Fruit fly (Drosophila melanogaster) whole organism, embryonic: Measurements from ENCODE around the gene CG13384.
A peak's percentile ranks its signal among the peaks of the same experiment; 100 is the strongest.

ENCODE experiments used
- Asciz ChIP-seq: fragments of 200-800 bp; sonication (Bioruptor generic); optimal IDR thresholded peaks from 2 replicates; lab custom pipeline; 2017; ENCODE audit warnings: missing biosample characterization, mild to moderate bottlenecking, missing genetic modification characterization, missing genetic modification reagents
- Atf3 ChIP-seq: fragments of 200-800 bp; sonication (Bioruptor generic); optimal IDR thresholded peaks from 3 replicates; lab custom pipeline; 2016; ENCODE audit warnings: missing biosample characterization, missing genetic modification characterization
- B-H1 ChIP-seq: fragments of 200-800 bp; sonication (Bioruptor generic); IDR thresholded peaks from 3 replicates; pipeline ENCODE4 v1.3.6; 2022; ENCODE audit warnings: missing biosample characterization, missing genetic modification characterization
- CG10366 ChIP-seq: fragments of 200-800 bp; sonication (Bioruptor generic); IDR thresholded peaks from 2 replicates; pipeline ENCODE4 v1.3.6; 2022; ENCODE audit warnings: missing biosample characterization, missing genetic modification characterization
- CG10431 ChIP-seq: fragments of 200-800 bp; sonication (Bioruptor generic); optimal IDR thresholded peaks from 3 replicates; lab custom pipeline; 2018; ENCODE audit warnings: missing biosample characterization, mild to moderate bottlenecking, missing genetic modification characterization
- CG11085 ChIP-seq: fragments of 200-800 bp; sonication (Bioruptor generic); IDR thresholded peaks from 2 replicates; pipeline ENCODE4 v1.3.6; 2022; ENCODE audit warnings: missing biosample characterization, missing genetic modification characterization
- CG1233 ChIP-seq: fragments of 200-800 bp; sonication (Bioruptor generic); optimal IDR thresholded peaks from 4 replicates; lab custom pipeline; 2018; ENCODE audit warnings: missing biosample characterization, mild to moderate bottlenecking, missing genetic modification characterization
- CG12659 ChIP-seq: fragments of 200-800 bp; sonication (Bioruptor generic); optimal IDR thresholded peaks from 3 replicates; lab custom pipeline; 2017; ENCODE audit warnings: mild to moderate bottlenecking, missing biosample characterization, missing genetic modification reagents, missing genetic modification characterization
- CG14667 ChIP-seq: fragments of 200-800 bp; sonication (Bioruptor generic); IDR thresholded peaks from 2 replicates; pipeline ENCODE4 v1.3.6; 2022; ENCODE audit warnings: missing biosample characterization, missing genetic modification characterization
- CG14860 ChIP-seq: fragments of 200-800 bp; sonication (Bioruptor generic); IDR thresholded peaks from 3 replicates; pipeline ENCODE4 v1.3.6; 2022; ENCODE audit warnings: missing biosample characterization, missing genetic modification characterization; ENCODE audit not compliant: partially characterized antibody
- CG15073 ChIP-seq: fragments of 200-800 bp; sonication (Bioruptor generic); optimal IDR thresholded peaks from 2 replicates; lab custom pipeline; 2016; ENCODE audit warnings: missing biosample characterization, missing genetic modification characterization
- CG17361 ChIP-seq: fragments of 200-800 bp; sonication (Bioruptor generic); IDR thresholded peaks from 3 replicates; pipeline ENCODE4 v1.3.6; 2022; ENCODE audit warnings: missing biosample characterization, missing genetic modification characterization
- CG17912 ChIP-seq: fragments of 200-800 bp; sonication (Bioruptor generic); optimal IDR thresholded peaks from 2 replicates; lab custom pipeline; 2018; ENCODE audit warnings: missing biosample characterization, mild to moderate bottlenecking, missing genetic modification characterization
- CG18262 ChIP-seq: fragments of 200-800 bp; optimal IDR thresholded peaks from 3 replicates; lab custom pipeline; 2019; ENCODE audit warnings: missing biosample characterization, mild to moderate bottlenecking, missing genetic modification characterization, moderate library complexity
- CG2129 ChIP-seq: fragments of 200-800 bp; sonication (Bioruptor generic); IDR thresholded peaks from 2 replicates; pipeline ENCODE4 v1.3.6; 2022; ENCODE audit warnings: missing biosample characterization, missing genetic modification characterization; ENCODE audit not compliant: partially characterized antibody
- CG2202 ChIP-seq: fragments of 200-800 bp; sonication (Bioruptor generic); optimal IDR thresholded peaks from 2 replicates; lab custom pipeline; 2018; ENCODE audit warnings: missing biosample characterization, mild to moderate bottlenecking, missing genetic modification characterization
- CG31224 ChIP-seq: fragments of 200-800 bp; sonication (Bioruptor generic); IDR thresholded peaks from 2 replicates; pipeline ENCODE4 v1.3.6; 2022; ENCODE audit warnings: missing biosample characterization, missing genetic modification characterization
- CG32772 ChIP-seq: fragments of 200-800 bp; sonication (Bioruptor generic); IDR thresholded peaks from 2 replicates; pipeline ENCODE4 v1.3.6; 2022; ENCODE audit warnings: missing biosample characterization, missing genetic modification characterization
- CG6765 ChIP-seq: fragments of 200-800 bp; sonication (Bioruptor generic); optimal IDR thresholded peaks from 3 replicates; lab custom pipeline; 2017; ENCODE audit warnings: missing biosample characterization, mild to moderate bottlenecking, missing genetic modification characterization
- CG8388 ChIP-seq: fragments of 200-800 bp; sonication (Bioruptor generic); optimal IDR thresholded peaks from 2 replicates; lab custom pipeline; 2019; ENCODE audit warnings: missing biosample characterization, mild to moderate bottlenecking, missing genetic modification characterization, moderate library complexity
- Chrac-16 ChIP-seq: fragments of 200-800 bp; sonication (Bioruptor generic); optimal IDR thresholded peaks from 3 replicates; lab custom pipeline; 2016; ENCODE audit warnings: missing biosample characterization, missing genetic modification characterization
- Dek ChIP-seq: fragments of 200-800 bp; sonication (Bioruptor generic); optimal IDR thresholded peaks from 3 replicates; lab custom pipeline; 2019; ENCODE audit warnings: missing biosample characterization, mild to moderate bottlenecking, missing genetic modification characterization, moderate library complexity
- Dip2 ChIP-seq: fragments of 200-800 bp; sonication (Bioruptor generic); IDR thresholded peaks from 2 replicates; pipeline ENCODE4 v1.3.6; 2022; ENCODE audit warnings: missing biosample characterization, missing genetic modification characterization
- Eip74EF ChIP-seq, 2 experiments: fragments of 200-800 bp in 1 of 2; fragments of >200 bp in 1 of 2; sonication (Bioruptor generic) in 1 of 2; optimal IDR thresholded peaks; 2 replicates each; lab custom pipeline; 2017 to 2019; ENCODE audit warnings: missing biosample characterization in 2 of 2, missing genetic modification characterization in 2 of 2, mild to moderate bottlenecking in 1 of 2, moderate library complexity in 1 of 2
- Hr78 ChIP-seq, 2 experiments: fragments of 200-800 bp in 1 of 2; fragments of >200 bp in 1 of 2; sonication (Bioruptor generic) in 1 of 2; optimal IDR thresholded peaks; 2 replicates each; lab custom pipeline; 2017 to 2019; ENCODE audit warnings: missing biosample characterization in 2 of 2, missing genetic modification characterization in 2 of 2, mild to moderate bottlenecking in 1 of 2, moderate library complexity in 1 of 2
- MESR4 ChIP-seq: fragments of 200-800 bp; sonication (Bioruptor generic); optimal IDR thresholded peaks from 2 replicates; lab custom pipeline; 2018; ENCODE audit warnings: missing biosample characterization, mild to moderate bottlenecking, missing genetic modification characterization, moderate library complexity
- Nf-YA ChIP-seq: fragments of 200-800 bp; sonication (Bioruptor generic); IDR thresholded peaks from 2 replicates; pipeline ENCODE4 v1.3.6; 2022; ENCODE audit warnings: missing biosample characterization, missing genetic modification characterization
- Nf-YC ChIP-seq: fragments of 200-800 bp; optimal IDR thresholded peaks from 3 replicates; lab custom pipeline; 2019; ENCODE audit warnings: missing biosample characterization, mild to moderate bottlenecking, missing genetic modification characterization, moderate library complexity
- PHDP ChIP-seq: fragments of 200-800 bp; sonication (Bioruptor generic); optimal IDR thresholded peaks from 3 replicates; lab custom pipeline; 2018; ENCODE audit warnings: missing biosample characterization, mild to moderate bottlenecking, missing genetic modification characterization, moderate library complexity
- Taf1 ChIP-seq: fragments of 200-800 bp; sonication (Bioruptor generic); IDR thresholded peaks from 2 replicates; pipeline ENCODE4 v1.3.6; 2022; ENCODE audit warnings: missing biosample characterization, missing genetic modification characterization
- aop ChIP-seq: fragments of 200-800 bp; sonication (Bioruptor generic); IDR thresholded peaks from 2 replicates; pipeline ENCODE4 v1.3.6; 2022; ENCODE audit warnings: missing biosample characterization, missing genetic modification characterization
- bigmax ChIP-seq: fragments of 200-800 bp; sonication (Bioruptor generic); optimal IDR thresholded peaks from 2 replicates; lab custom pipeline; 2018; ENCODE audit warnings: missing biosample characterization, mild to moderate bottlenecking, missing genetic modification characterization
- dysf ChIP-seq: fragments of 200-800 bp; sonication (Bioruptor generic); IDR thresholded peaks from 3 replicates; pipeline ENCODE4 v1.3.6; 2022; ENCODE audit warnings: missing biosample characterization, missing genetic modification characterization
- en ChIP-seq: fragments of 200-800 bp; sonication (Bioruptor generic); optimal IDR thresholded peaks from 2 replicates; lab custom pipeline; 2016; ENCODE audit warnings: missing biosample characterization, missing genetic modification characterization
- exex ChIP-seq: fragments of 200-800 bp; sonication (Bioruptor generic); optimal IDR thresholded peaks from 4 replicates; lab custom pipeline; 2018; ENCODE audit warnings: missing biosample characterization, mild to moderate bottlenecking, missing genetic modification characterization, moderate library complexity
- fd64A ChIP-seq: fragments of 200-800 bp; sonication (Bioruptor generic); optimal IDR thresholded peaks from 3 replicates; lab custom pipeline; 2018; ENCODE audit warnings: missing biosample characterization, mild to moderate bottlenecking, missing genetic modification characterization
- fd96Cb ChIP-seq: fragments of 200-800 bp; sonication (Bioruptor generic); optimal IDR thresholded peaks from 2 replicates; lab custom pipeline; 2018; ENCODE audit warnings: missing biosample characterization, mild to moderate bottlenecking, missing genetic modification characterization, moderate library complexity
- fu2 ChIP-seq: fragments of 200-800 bp; sonication (Bioruptor generic); optimal IDR thresholded peaks from 2 replicates; lab custom pipeline; 2016; ENCODE audit warnings: missing biosample characterization, missing genetic modification characterization
- her ChIP-seq: fragments of 200-800 bp; sonication (Bioruptor generic); optimal IDR thresholded peaks from 2 replicates; lab custom pipeline; 2016; ENCODE audit warnings: missing biosample characterization, missing genetic modification characterization
- insv ChIP-seq, 2 experiments: fragments of 200-800 bp; sonication (Bioruptor generic); optimal IDR thresholded peaks; 3 replicates each; lab custom pipeline; 2016 to 2018; ENCODE audit warnings: missing biosample characterization in 2 of 2, missing genetic modification characterization in 2 of 2
- kay ChIP-seq: fragments of 200-800 bp; sonication (Bioruptor generic); optimal IDR thresholded peaks from 2 replicates; lab custom pipeline; 2016; ENCODE audit warnings: missing biosample characterization, missing genetic modification characterization
- lbe ChIP-seq: fragments of 200-800 bp; sonication (Bioruptor generic); optimal IDR thresholded peaks from 2 replicates; lab custom pipeline; 2016; ENCODE audit warnings: missing biosample characterization, mild to moderate bottlenecking, missing genetic modification characterization
- lmd ChIP-seq: fragments of 200-800 bp; sonication (Bioruptor generic); IDR thresholded peaks from 2 replicates; pipeline ENCODE4 v1.3.6; 2022; ENCODE audit warnings: missing biosample characterization, missing genetic modification characterization
- mirr ChIP-seq: fragments of 200-800 bp; sonication (Bioruptor generic); optimal IDR thresholded peaks from 3 replicates; lab custom pipeline; 2018; ENCODE audit warnings: missing biosample characterization, mild to moderate bottlenecking, missing genetic modification characterization
- pfk ChIP-seq: fragments of 200-800 bp; sonication (Bioruptor generic); optimal IDR thresholded peaks from 2 replicates; lab custom pipeline; 2018; ENCODE audit warnings: missing biosample characterization, mild to moderate bottlenecking, missing genetic modification characterization, moderate library complexity
- sens ChIP-seq: fragments of 200-800 bp; sonication (Bioruptor generic); peaks from one replicate; lab custom pipeline; 2016; ENCODE audit warnings: missing biosample characterization, missing genetic modification characterization
- seq ChIP-seq: fragments of 200-800 bp; sonication (Bioruptor generic); IDR thresholded peaks from 2 replicates; pipeline ENCODE4 v1.3.6; 2022; ENCODE audit warnings: missing biosample characterization, missing genetic modification characterization
- so ChIP-seq: fragments of 200-800 bp; sonication (Bioruptor generic); IDR thresholded peaks from 3 replicates; pipeline ENCODE4 v1.3.6; 2022; ENCODE audit warnings: missing biosample characterization, missing genetic modification characterization
- tna ChIP-seq: fragments of 200-800 bp; sonication (Bioruptor generic); IDR thresholded peaks from 2 replicates; pipeline ENCODE4 v1.3.6; 2022; ENCODE audit warnings: missing biosample characterization, missing genetic modification characterization; ENCODE audit not compliant: partially characterized antibody
- wdn ChIP-seq: fragments of 200-800 bp; sonication (Bioruptor generic); IDR thresholded peaks from 2 replicates; pipeline ENCODE4 v1.3.6; 2022; ENCODE audit warnings: missing biosample characterization, missing genetic modification characterization

Gene CG13384

dm6 chr2L:8371354-8371937 lies 12.8 kb upstream of the CG13384 start (continued):
- no peak for TF ChIP-seq MESR4 (GFP tag; lab: Kevin White, UChicago)
- TF ChIP-seq tna (GFP tag; lab: Robert Waterston, UW): no peak
- no peak for TF ChIP-seq kay (GFP tag; lab: Kevin White, UChicago)
- TF ChIP-seq Dek: no peak
- peak; percentile 18 for TF ChIP-seq CG18262
- peak; percentile 4 for TF ChIP-seq CG8388 (GFP tag; lab: Kevin White, UChicago)
- TF ChIP-seq exex (tag; lab: Kevin White, UChicago): no peak
- TF ChIP-seq Hr78 (GFP tag; optimal IDR thresholded peaks at IDR 0.05; lab: Kevin White, UChicago): no peak
- no peak for TF ChIP-seq insv (GFP tag; optimal IDR thresholded peaks at IDR 0.05; lab: Kevin White, UChicago)
- TF ChIP-seq Chrac-16: no peak
- no peak for TF ChIP-seq Eip74EF (GFP tag; optimal IDR thresholded peaks at IDR 0.05; lab: Kevin White, UChicago)
- no peak for TF ChIP-seq B-H1 (GFP tag; lab: Robert Waterston, UW)
- TF ChIP-seq Asciz (GFP tag; lab: Kevin White, UChicago): no peak
- TF ChIP-seq Dip2 (GFP tag; lab: Robert Waterston, UW): no peak
- TF ChIP-seq CG2129 (GFP tag; lab: Robert Waterston, UW): no peak
- no peak for TF ChIP-seq CG32772 (GFP tag; lab: Robert Waterston, UW)
- no peak for TF ChIP-seq CG2202 (tag; lab: Kevin White, UChicago)
- no peak for TF ChIP-seq mirr
- TF ChIP-seq CG14860 (GFP tag; lab: Robert Waterston, UW): no peak
- TF ChIP-seq PHDP (tag; lab: Kevin White, UChicago): peak; percentile 2
- peak; percentile 23 for TF ChIP-seq CG12659 (GFP tag; lab: Kevin White, UChicago)
- 0 out of 3 replicates have a peak, but pooled peaks have one; percentile 23 for TF ChIP-seq so
- TF ChIP-seq Taf1 (GFP tag; lab: Robert Waterston, UW): no peak
- TF ChIP-seq CG17361 (GFP tag; lab: Robert Waterston, UW): peak; percentile 56; the same call in 1 of the 3 replicates
- TF ChIP-seq pfk: no peak
- no peak for TF ChIP-seq CG11085 (GFP tag; lab: Robert Waterston, UW)
- no peak for TF ChIP-seq bigmax (GFP tag; lab: Kevin White, UChicago)
- no peak for TF ChIP-seq sens
- TF ChIP-seq CG15073 (GFP tag; lab: Kevin White, UChicago): no peak
- no peak for TF ChIP-seq her
- no peak for TF ChIP-seq fd96Cb (tag; lab: Kevin White, UChicago)
- TF ChIP-seq CG17912 (GFP tag; lab: Kevin White, UChicago): no peak
- TF ChIP-seq lbe (GFP tag; lab: Kevin White, UChicago): no peak
- no peak for TF ChIP-seq seq (GFP tag; lab: Robert Waterston, UW)
- TF ChIP-seq en (GFP tag; lab: Kevin White, UChicago): no peak
- 0 out of 3 replicates have a peak, but pooled peaks have one; percentile 12 for TF ChIP-seq dysf (GFP tag; lab: Robert Waterston, UW)
- TF ChIP-seq wdn (GFP tag; lab: Robert Waterston, UW): no peak
- TF ChIP-seq CG10366 (GFP tag; lab: Robert Waterston, UW): 0 out of 2 replicates have a peak, but pooled peaks have one; percentile 8
- TF ChIP-seq Nf-YC (tag; lab: Kevin White, UChicago): no peak
- no peak for TF ChIP-seq CG6765 (GFP tag; lab: Kevin White, UChicago)
- TF ChIP-seq CG14667 (GFP tag; lab: Robert Waterston, UW): no peak
- TF ChIP-seq CG1233 (GFP tag; lab: Kevin White, UChicago): no peak
- no peak for TF ChIP-seq fd64A (GFP tag; lab: Kevin White, UChicago)
- TF ChIP-seq CG31224 (GFP tag; lab: Robert Waterston, UW): no peak
- no peak for TF ChIP-seq lmd
- TF ChIP-seq CG10431 (GFP tag; lab: Kevin White, UChicago): no peak
- no peak for TF ChIP-seq Nf-YA (GFP tag; lab: Robert Waterston, UW)
- TF ChIP-seq aop (GFP tag; lab: Robert Waterston, UW): no peak
- TF ChIP-seq Atf3 (GFP tag; lab: Kevin White, UChicago): no peak
- TF ChIP-seq fu2 (GFP tag; lab: Kevin White, UChicago): no peak
